Worm (Caenorhabditis elegans) whole organism, early embryonic: ENCODE measurements around the gene D1022.2.

Source experiments
- B0310.2 ChIP-seq: sonication (generic microtip); optimal IDR thresholded peaks from 2 replicates; lab custom pipeline; 2016; ENCODE audit warnings: mild to moderate bottlenecking, missing genetic modification characterization, missing compliant biosample characterization
- ama-1 ChIP-seq: fragments of 150-350 bp; optimal IDR thresholded peaks from 2 replicates; lab custom pipeline; 2014
- flt-1 ChIP-seq: fragments of 200-800 bp; sonication (Bioruptor generic); IDR thresholded peaks from 2 replicates; pipeline ENCODE4 v1.3.6; 2022; ENCODE audit warnings: missing genetic modification characterization, missing compliant biosample characterization
- scrt-1 ChIP-seq: fragments of 200-800 bp; sonication (Bioruptor generic); IDR thresholded peaks from 2 replicates; pipeline ENCODE4 v1.3.6; 2022; ENCODE audit warnings: missing genetic modification characterization, missing compliant biosample characterization
- sea-1 ChIP-seq: fragments of 200-800 bp; sonication (Bioruptor generic); conservative IDR thresholded peaks from 2 replicates; pipeline ENCODE4 v1.3.6; 2022; ENCODE audit warnings: missing genetic modification characterization, missing compliant biosample characterization
- tbx-11 ChIP-seq: fragments of 200-800 bp; sonication (Bioruptor generic); IDR thresholded peaks from 2 replicates; pipeline ENCODE4 v1.3.6; 2022; ENCODE audit warnings: missing genetic modification characterization, missing compliant biosample characterization
- tra-4 ChIP-seq: sonication (generic microtip); optimal IDR thresholded peaks from 2 replicates; lab custom pipeline; 2017; ENCODE audit warnings: missing genetic modification characterization, missing compliant biosample characterization

- TF ChIP-seq ama-1 = no peak
- TF ChIP-seq tra-4 = no peak
- TF ChIP-seq sea-1 (GFP tag; lab: Robert Waterston, UW) = no peak
- TF ChIP-seq B0310.2 (tag; lab: Kevin White, UChicago) = no peak
- TF ChIP-seq flt-1 = no peak
- no peak for TF ChIP-seq scrt-1 (GFP tag; lab: Robert Waterston, UW)
- no peak for TF ChIP-seq tbx-11 (GFP tag; lab: Robert Waterston, UW)
Observed at ce11 chrII:7457210-7457609, 2.1 kb upstream of the D1022.2 start, which contains the start of gene D1022.4.
